Worm (Caenorhabditis elegans): ENCODE data around the gene F54F2.7.
A peak's percentile ranks its signal among the peaks of the same experiment; 100 is the strongest.

F54F2.7 gene

ce11 chrIII:8785426-8785825 is 21.7 kb downstream of the F54F2.7 start (continued):
- TF ChIP-seq ztf-25 (GFP tag; IDR thresholded peaks at IDR 0.05) = no peak
- no peak for TF ChIP-seq F33H1.4 (GFP tag; IDR thresholded peaks at IDR 0.05)
- 0 out of 2 replicates have a peak, but pooled peaks have one; percentile 8 for TF ChIP-seq rcor-1 (GFP tag; IDR thresholded peaks at IDR 0.05)
- TF ChIP-seq lag-1 (GFP tag; IDR thresholded peaks at IDR 0.05) = no peak
- TF ChIP-seq attf-5 (GFP tag; optimal IDR thresholded peaks at IDR 0.05) = peak; percentile 61

ce11 chrIII:8784500-8784899 is 22.6 kb downstream of the F54F2.7 start:
- TF ChIP-seq zfh-2 (GFP tag; conservative IDR thresholded peaks at IDR 0.05) (no peak), T07F8.4 (tag; optimal IDR thresholded peaks at IDR 0.05) (no peak), dpl-1 (GFP tag; optimal IDR thresholded peaks at IDR 0.05) (no peak), rpc-1 (optimal IDR thresholded peaks at IDR 0.05) (no peak), rpc-1 (tag; optimal IDR thresholded peaks at IDR 0.05) (no peak), snpc-1.3 (tag; optimal IDR thresholded peaks at IDR 0.05; ENCODE audit: insufficient read depth) (no peak)

DNA sequence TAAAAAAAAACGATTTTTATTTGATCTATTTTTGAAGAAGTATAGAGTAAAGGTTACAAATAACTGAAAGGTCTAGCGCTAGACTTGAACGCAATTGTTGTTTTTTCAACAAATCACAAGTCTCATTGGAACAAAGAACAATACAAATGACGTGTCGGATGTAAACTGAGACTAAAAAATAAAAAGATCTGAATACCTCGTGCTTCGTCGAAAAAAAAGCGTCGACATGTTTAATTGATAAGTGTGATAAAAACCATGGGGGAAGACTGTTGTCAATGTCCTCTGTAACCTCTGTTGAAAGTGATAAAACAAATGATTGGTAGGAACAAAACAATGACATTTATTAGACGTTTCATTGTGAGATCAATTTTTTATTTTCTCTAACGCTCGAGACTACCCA is 24.4 kb downstream of the F54F2.7 start:
- TF ChIP-seq mel-28 (tag; optimal IDR thresholded peaks at IDR 0.05; ENCODE audit: borderline replicate concordance) = no peak
- TF ChIP-seq K12H6.12 (tag; optimal IDR thresholded peaks at IDR 0.05) = no peak
- no peak for TF ChIP-seq pbrm-1 (GFP tag; IDR thresholded peaks at IDR 0.05)
- TF ChIP-seq ztf-26 (tag; optimal IDR thresholded peaks at IDR 0.05) = peak; percentile 75
- 0 out of 2 replicates have a peak, but pooled peaks have one; percentile 35 for TF ChIP-seq cebp-1 (GFP tag; IDR thresholded peaks at IDR 0.05)
- TF ChIP-seq cebp-1 (tag; optimal IDR thresholded peaks at IDR 0.05) = peak; percentile 44
- TF ChIP-seq attf-5 (GFP tag; optimal IDR thresholded peaks at IDR 0.05) = peak; percentile 49
- TF ChIP-seq mxl-1 (tag; optimal IDR thresholded peaks at IDR 0.05) = no peak
- no peak for TF ChIP-seq dox-1 (GFP tag; IDR thresholded peaks at IDR 0.05)
- no peak for TF ChIP-seq egl-18 (GFP tag; IDR thresholded peaks at IDR 0.05)
- TF ChIP-seq D2030.7 (GFP tag; IDR thresholded peaks at IDR 0.05) = no peak
- TF ChIP-seq nhr-90 (tag; optimal IDR thresholded peaks at IDR 0.05) = no peak
- no peak for TF ChIP-seq ZK185.1 (tag; optimal IDR thresholded peaks at IDR 0.05; ENCODE audit: poor library complexity, severe bottlenecking)
- TF ChIP-seq efl-1 (GFP tag; optimal IDR thresholded peaks at IDR 0.05) = no peak
- TF ChIP-seq unc-62 (GFP tag; optimal IDR thresholded peaks at IDR 0.05) = peak; percentile 44
- TF ChIP-seq repo-1 (tag; optimal IDR thresholded peaks at IDR 0.05) = no peak
- peak; percentile 25 for TF ChIP-seq tbp1 (GFP tag; optimal IDR thresholded peaks at IDR 0.05)
- TF ChIP-seq F57A8.1 (GFP tag; optimal IDR thresholded peaks at IDR 0.05) = no peak
- TF ChIP-seq hrde-1 (tag; optimal IDR thresholded peaks at IDR 0.05; ENCODE audit: borderline replicate concordance) = no peak
- no peak for TF ChIP-seq ceh-27 (GFP tag; optimal IDR thresholded peaks at IDR 0.05)
- peak; percentile 23; the same call in 1 of the 2 replicates for TF ChIP-seq nfyb-1 (GFP tag; IDR thresholded peaks at IDR 0.05)
- TF ChIP-seq ztf-18 (tag; optimal IDR thresholded peaks at IDR 0.05) = no peak
- TF ChIP-seq ceh-58 (GFP tag; IDR thresholded peaks at IDR 0.05) = no peak
- TF ChIP-seq atf-7 (tag; optimal IDR thresholded peaks at IDR 0.05) = peak; percentile 47
- no peak for TF ChIP-seq bed-2 (GFP tag; IDR thresholded peaks at IDR 0.05)
- TF ChIP-seq ceh-100 (GFP tag; IDR thresholded peaks at IDR 0.05) = no peak
- no peak for TF ChIP-seq lsl-1 (GFP tag; optimal IDR thresholded peaks at IDR 0.05)
- TF ChIP-seq dpff-1 (tag; optimal IDR thresholded peaks at IDR 0.05) = no peak
- TF ChIP-seq nfya-1 (tag; optimal IDR thresholded peaks at IDR 0.05; ENCODE audit: borderline replicate concordance, insufficient read depth) = no peak
- no peak for TF ChIP-seq Y95B8A.8 (GFP tag; IDR thresholded peaks at IDR 0.05)
- TF ChIP-seq C17E4.6 (GFP tag; IDR thresholded peaks at IDR 0.05) = no peak
- peak; percentile 65 for TF ChIP-seq somi-1 (GFP tag; optimal IDR thresholded peaks at IDR 0.05)
- no peak for TF ChIP-seq mes-4 (tag; optimal IDR thresholded peaks at IDR 0.05)
- TF ChIP-seq tbx-9 (tag; optimal IDR thresholded peaks at IDR 0.05; ENCODE audit: borderline replicate concordance) = no peak
- no peak for TF ChIP-seq Y53F4B.3 (GFP tag; IDR thresholded peaks at IDR 0.05)
- no peak for TF ChIP-seq B0035.1 (tag; optimal IDR thresholded peaks at IDR 0.05)
- TF ChIP-seq ztf-6 (GFP tag; IDR thresholded peaks at IDR 0.05) = no peak
